Worm (Caenorhabditis elegans) whole organism, young adult: ENCODE data around the gene mnr-1.

Experiments used
- F33H1.4 ChIP-seq: fragments of 200-800 bp; sonication (Bioruptor generic); IDR thresholded peaks from 2 replicates; pipeline ENCODE4 v1.3.6; 2022; ENCODE audit warnings: missing genetic modification reagents, missing genetic modification characterization, missing compliant biosample characterization
- F49E8.2 ChIP-seq: sonication (generic microtip); optimal IDR thresholded peaks from 3 replicates; lab custom pipeline; 2017; ENCODE audit warnings: missing genetic modification characterization, mild to moderate bottlenecking, missing compliant biosample characterization, antibody characterized with exemption, moderate library complexity; ENCODE audit not compliant: insufficient read depth
- attf-5 ChIP-seq: fragments of 200-800 bp; sonication (Bioruptor generic); optimal IDR thresholded peaks from 2 replicates; lab custom pipeline; 2018; ENCODE audit warnings: mild to moderate bottlenecking, missing genetic modification characterization, missing compliant biosample characterization
- bed-2 ChIP-seq: fragments of 200-800 bp; sonication (Bioruptor generic); IDR thresholded peaks from 2 replicates; pipeline ENCODE4 v1.3.6; 2022; ENCODE audit warnings: missing genetic modification reagents, missing genetic modification characterization, missing compliant biosample characterization
- lin-35 ChIP-seq, 3 experiments: fragments of 150-350 bp in 2 of 3; sonication (generic microtip) in 1 of 3; optimal IDR thresholded peaks; 2 replicates each; lab custom pipeline; 2014 to 2018; ENCODE audit warnings: missing biosample characterization in 3 of 3, missing genetic modification characterization in 3 of 3, missing genetic modification reagents in 3 of 3
- pbrm-1 ChIP-seq: fragments of 200-800 bp; sonication (Bioruptor generic); IDR thresholded peaks from 2 replicates; pipeline ENCODE4 v1.3.6; 2022; ENCODE audit warnings: missing genetic modification reagents, missing genetic modification characterization, missing compliant biosample characterization

DNA sequence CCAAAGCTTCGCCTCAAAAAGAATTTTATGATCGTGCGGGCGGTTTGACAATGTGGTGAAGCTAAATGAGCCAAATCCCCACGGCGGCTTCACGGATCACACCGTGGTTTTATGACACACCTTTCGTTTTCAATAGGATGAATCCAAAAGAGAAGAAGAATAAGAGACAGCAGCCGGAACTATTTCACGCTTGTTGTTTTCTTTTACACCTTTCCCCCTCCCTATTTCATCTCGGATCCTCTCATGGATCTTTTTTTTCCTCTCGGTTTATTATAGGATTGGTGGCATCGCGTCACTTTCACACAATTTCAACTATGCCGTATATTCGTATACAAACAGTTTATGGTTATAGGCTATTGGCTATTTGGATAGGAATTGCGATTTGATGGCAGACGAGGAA is 9.3 kb downstream of the mnr-1 start:
- TF ChIP-seq F33H1.4 (GFP tag; lab: Robert Waterston, UW) (no peak), pbrm-1 (GFP tag; lab: Robert Waterston, UW) (no peak), F49E8.2 (tag; lab: Kevin White, UChicago) (no peak), attf-5 (GFP tag; lab: Kevin White, UChicago) (no peak), bed-2 (no peak), lin-35 (GFP tag; optimal IDR thresholded peaks at IDR 0.05; lab: Kevin White, UChicago) (no peak)
